Fruit fly (Drosophila melanogaster) whole organism, embryonic: Measurements from ENCODE around the gene QIL1.

Source experiments
- Atf3 ChIP-seq: fragments of 200-800 bp; sonication (Bioruptor generic); optimal IDR thresholded peaks from 3 replicates; lab custom pipeline; 2016; ENCODE audit warnings: missing biosample characterization, missing genetic modification characterization
- C15 ChIP-seq: fragments of 200-800 bp; sonication (Bioruptor generic); IDR thresholded peaks from 3 replicates; pipeline ENCODE4 v1.3.6; 2022; ENCODE audit warnings: missing biosample characterization, missing genetic modification characterization
- CG10274 ChIP-seq: fragments of 200-800 bp; sonication (Bioruptor generic); optimal IDR thresholded peaks from 3 replicates; lab custom pipeline; 2017; ENCODE audit warnings: missing biosample characterization, mild to moderate bottlenecking, missing genetic modification characterization
- CG10565 ChIP-seq: fragments of 200-800 bp; sonication (Bioruptor generic); optimal IDR thresholded peaks from 3 replicates; lab custom pipeline; 2016; ENCODE audit warnings: missing biosample characterization, mild to moderate bottlenecking, missing genetic modification characterization
- CG11247 ChIP-seq: fragments of 200-800 bp; sonication (Bioruptor generic); IDR thresholded peaks from 2 replicates; pipeline ENCODE4 v1.3.6; 2022; ENCODE audit warnings: missing biosample characterization, missing genetic modification characterization
- CG11456 ChIP-seq: fragments of 200-800 bp; sonication (Bioruptor generic); IDR thresholded peaks from 3 replicates; pipeline ENCODE4 v1.3.6; 2022; ENCODE audit warnings: missing biosample characterization, missing genetic modification characterization
- CG11504 ChIP-seq: fragments of 200-800 bp; sonication (Bioruptor generic); optimal IDR thresholded peaks from 3 replicates; lab custom pipeline; 2019; ENCODE audit warnings: missing biosample characterization, mild to moderate bottlenecking, missing genetic modification characterization, moderate library complexity
- CG12071 ChIP-seq: fragments of 200-800 bp; sonication (Bioruptor generic); optimal IDR thresholded peaks from 3 replicates; lab custom pipeline; 2018; ENCODE audit warnings: missing biosample characterization, mild to moderate bottlenecking, missing genetic modification characterization
- CG12219 ChIP-seq: fragments of 200-800 bp; sonication (Bioruptor generic); optimal IDR thresholded peaks from 3 replicates; lab custom pipeline; 2018; ENCODE audit warnings: missing biosample characterization, mild to moderate bottlenecking, missing genetic modification characterization
- CG12942 ChIP-seq: fragments of 200-800 bp; sonication (Bioruptor generic); optimal IDR thresholded peaks from 3 replicates; lab custom pipeline; 2016; ENCODE audit warnings: missing biosample characterization, missing genetic modification characterization
- CG13424 ChIP-seq: fragments of 200-800 bp; sonication (Bioruptor generic); optimal IDR thresholded peaks from 2 replicates; lab custom pipeline; 2019; ENCODE audit warnings: missing biosample characterization, mild to moderate bottlenecking, missing genetic modification characterization, moderate library complexity
- CG15514 ChIP-seq: fragments of 200-800 bp; sonication (Bioruptor generic); optimal IDR thresholded peaks from 3 replicates; lab custom pipeline; 2017; ENCODE audit warnings: missing biosample characterization, missing genetic modification characterization, mild to moderate bottlenecking, moderate library complexity, missing genetic modification reagents
- CG17802 ChIP-seq: fragments of 200-800 bp; sonication (Bioruptor generic); optimal IDR thresholded peaks from 2 replicates; lab custom pipeline; 2018; ENCODE audit warnings: missing biosample characterization, mild to moderate bottlenecking, missing genetic modification characterization, moderate library complexity
- CG1792 ChIP-seq: fragments of 200-800 bp; sonication (Bioruptor generic); optimal IDR thresholded peaks from 2 replicates; lab custom pipeline; 2016; ENCODE audit warnings: missing biosample characterization, missing genetic modification characterization
- CG18011 ChIP-seq: fragments of 200-800 bp; sonication (Bioruptor generic); optimal IDR thresholded peaks from 2 replicates; lab custom pipeline; 2017; ENCODE audit warnings: missing biosample characterization, missing genetic modification characterization, mild to moderate bottlenecking, moderate library complexity, missing genotype
- CG18599 ChIP-seq: fragments of 200-800 bp; sonication (Bioruptor generic); optimal IDR thresholded peaks from 3 replicates; lab custom pipeline; 2017; ENCODE audit warnings: missing biosample characterization, missing genetic modification characterization, mild to moderate bottlenecking, moderate library complexity, missing genetic modification reagents
- CG18764 ChIP-seq: fragments of 200-800 bp; sonication (Bioruptor generic); optimal IDR thresholded peaks from 3 replicates; lab custom pipeline; 2016; ENCODE audit warnings: missing biosample characterization, missing genetic modification characterization
- CG30431 ChIP-seq: fragments of 200-800 bp; sonication (Bioruptor generic); optimal IDR thresholded peaks from 2 replicates; lab custom pipeline; 2017; ENCODE audit warnings: missing biosample characterization, missing genetic modification characterization
- CG33557 ChIP-seq: fragments of 200-800 bp; sonication (Bioruptor generic); optimal IDR thresholded peaks from 2 replicates; lab custom pipeline; 2019; ENCODE audit warnings: missing biosample characterization, mild to moderate bottlenecking, missing genetic modification characterization, moderate library complexity
- CG34422 ChIP-seq: fragments of 200-800 bp; sonication (Bioruptor generic); IDR thresholded peaks from 3 replicates; pipeline ENCODE4 v1.3.6; 2022; ENCODE audit warnings: missing biosample characterization, missing genetic modification characterization
- CG4328 ChIP-seq: fragments of 200-800 bp; sonication (Bioruptor generic); optimal IDR thresholded peaks from 3 replicates; lab custom pipeline; 2017; ENCODE audit warnings: missing biosample characterization, missing genetic modification reagents, missing genetic modification characterization
- CG4854 ChIP-seq: fragments of 200-800 bp; sonication (Bioruptor generic); optimal IDR thresholded peaks from 2 replicates; lab custom pipeline; 2016; ENCODE audit warnings: missing biosample characterization, missing genetic modification characterization, inconsistent platforms
- CG7786 ChIP-seq: fragments of 200-800 bp; sonication (Bioruptor generic); optimal IDR thresholded peaks from 2 replicates; lab custom pipeline; 2016; ENCODE audit warnings: missing biosample characterization, missing genetic modification characterization
- Doc3 ChIP-seq: fragments of 200-800 bp; sonication (Bioruptor generic); IDR thresholded peaks from 3 replicates; pipeline ENCODE4 v1.3.6; 2022; ENCODE audit warnings: missing biosample characterization, missing genetic modification characterization; ENCODE audit not compliant: partially characterized antibody
- Gsc ChIP-seq: fragments of 200-800 bp; sonication (Bioruptor generic); IDR thresholded peaks from 2 replicates; pipeline ENCODE4 v1.3.6; 2022; ENCODE audit warnings: missing biosample characterization, missing genetic modification characterization
- HLHmδ ChIP-seq: fragments of 200-800 bp; sonication (Bioruptor generic); optimal IDR thresholded peaks from 2 replicates; lab custom pipeline; 2018; ENCODE audit warnings: missing biosample characterization, mild to moderate bottlenecking, missing genetic modification characterization, moderate library complexity
- Hmr ChIP-seq: fragments of 200-800 bp; sonication (Bioruptor generic); optimal IDR thresholded peaks from 3 replicates; lab custom pipeline; 2017; ENCODE audit warnings: mild to moderate bottlenecking, missing biosample characterization, missing genetic modification reagents, missing genetic modification characterization
- Hmx ChIP-seq: fragments of 200-800 bp; sonication (Bioruptor generic); optimal IDR thresholded peaks from 2 replicates; lab custom pipeline; 2016; ENCODE audit warnings: missing biosample characterization, missing genetic modification characterization
- Hsf ChIP-seq: fragments of 200-800 bp; sonication (Bioruptor generic); optimal IDR thresholded peaks from 3 replicates; lab custom pipeline; 2016; ENCODE audit warnings: missing biosample characterization, missing genetic modification characterization
- Lpt ChIP-seq: fragments of >200 bp; optimal IDR thresholded peaks from 2 replicates; lab custom pipeline; 2018; ENCODE audit warnings: missing biosample characterization, missing genetic modification characterization
- NC2β ChIP-seq: fragments of 200-800 bp; sonication (Bioruptor generic); optimal IDR thresholded peaks from 2 replicates; lab custom pipeline; 2016; ENCODE audit warnings: missing biosample characterization, missing genetic modification characterization
- Oaz ChIP-seq: fragments of 200-800 bp; sonication (Bioruptor generic); IDR thresholded peaks from 2 replicates; pipeline ENCODE4 v1.3.6; 2022; ENCODE audit warnings: missing biosample characterization, missing genetic modification characterization
- Oli ChIP-seq: fragments of 200-800 bp; sonication (Bioruptor generic); optimal IDR thresholded peaks from 2 replicates; lab custom pipeline; 2018; ENCODE audit warnings: missing biosample characterization, mild to moderate bottlenecking, missing genetic modification characterization, moderate library complexity
- Opbp ChIP-seq: fragments of 200-800 bp; sonication (Bioruptor generic); IDR thresholded peaks from 3 replicates; pipeline ENCODE4 v1.3.6; 2022; ENCODE audit warnings: missing biosample characterization, missing genetic modification characterization; ENCODE audit not compliant: partially characterized antibody
- Sin3A ChIP-seq: fragments of >200 bp; optimal IDR thresholded peaks from 2 replicates; lab custom pipeline; 2018
- TFAM ChIP-seq: fragments of 200-800 bp; sonication (Bioruptor generic); optimal IDR thresholded peaks from 2 replicates; lab custom pipeline; 2017; ENCODE audit warnings: missing biosample characterization, missing genetic modification characterization, inconsistent platforms
- Usf ChIP-seq: fragments of 200-800 bp; sonication (Bioruptor generic); optimal IDR thresholded peaks from 2 replicates; lab custom pipeline; 2017; ENCODE audit warnings: missing genotype, missing biosample characterization, missing genetic modification characterization
- Vsx1 ChIP-seq: fragments of 200-800 bp; sonication (Bioruptor generic); optimal IDR thresholded peaks from 2 replicates; lab custom pipeline; 2017; ENCODE audit warnings: missing biosample characterization, mild to moderate bottlenecking, missing genetic modification characterization, missing genetic modification reagents
- chm ChIP-seq: fragments of 200-800 bp; sonication (Bioruptor generic); IDR thresholded peaks from 2 replicates; pipeline ENCODE4 v1.3.6; 2022; ENCODE audit warnings: missing biosample characterization, missing genetic modification characterization
- ci ChIP-seq: fragments of 200-800 bp; sonication (Bioruptor generic); IDR thresholded peaks from 3 replicates; pipeline ENCODE4 v1.3.6; 2022; ENCODE audit warnings: missing biosample characterization, missing genetic modification characterization
- klu ChIP-seq: fragments of 200-800 bp; sonication (Bioruptor generic); IDR thresholded peaks from 2 replicates; pipeline ENCODE4 v1.3.6; 2022; ENCODE audit warnings: missing biosample characterization, missing genetic modification characterization
- p53 ChIP-seq: fragments of 200-800 bp; sonication (Bioruptor generic); optimal IDR thresholded peaks from 2 replicates; lab custom pipeline; 2016; ENCODE audit warnings: missing biosample characterization, missing genetic modification characterization
- sens ChIP-seq: fragments of 200-800 bp; sonication (Bioruptor generic); peaks from one replicate; lab custom pipeline; 2016; ENCODE audit warnings: missing biosample characterization, missing genetic modification characterization
- sim ChIP-seq: fragments of 200-800 bp; sonication (Bioruptor generic); IDR thresholded peaks from 2 replicates; pipeline ENCODE4 v1.3.6; 2022; ENCODE audit warnings: missing biosample characterization, missing genetic modification characterization
- slou ChIP-seq: fragments of 200-800 bp; sonication (Bioruptor generic); optimal IDR thresholded peaks from 3 replicates; lab custom pipeline; 2016; ENCODE audit warnings: missing biosample characterization, missing genetic modification characterization
- sob ChIP-seq: fragments of 200-800 bp; sonication (Bioruptor generic); IDR thresholded peaks from 2 replicates; pipeline ENCODE4 v1.3.6; 2022; ENCODE audit warnings: missing biosample characterization, missing genetic modification characterization
- stwl ChIP-seq: fragments of 200-800 bp; sonication (Bioruptor generic); optimal IDR thresholded peaks from 3 replicates; lab custom pipeline; 2018; ENCODE audit warnings: missing biosample characterization, mild to moderate bottlenecking, missing genetic modification characterization, moderate library complexity
- tap ChIP-seq: fragments of 200-800 bp; optimal IDR thresholded peaks from 3 replicates; lab custom pipeline; 2019; ENCODE audit warnings: missing biosample characterization, mild to moderate bottlenecking, missing genetic modification characterization, moderate library complexity
- tin ChIP-seq: fragments of 200-800 bp; sonication (Bioruptor generic); optimal IDR thresholded peaks from 3 replicates; lab custom pipeline; 2016; ENCODE audit warnings: missing biosample characterization, missing genetic modification characterization
- tll ChIP-seq, 2 experiments: fragments of 200-800 bp in 1 of 2; fragments of >200 bp in 1 of 2; sonication (Bioruptor generic) in 1 of 2; optimal IDR thresholded peaks; 2 replicates each; lab custom pipeline; 2017 to 2019; ENCODE audit warnings: missing biosample characterization in 2 of 2, missing genetic modification characterization in 2 of 2, mild to moderate bottlenecking in 1 of 2, moderate library complexity in 1 of 2
- z ChIP-seq: fragments of 200-800 bp; sonication (Bioruptor generic); IDR thresholded peaks from 3 replicates; pipeline ENCODE4 v1.3.6; 2022; ENCODE audit warnings: missing biosample characterization, missing genetic modification characterization

The QIL1 gene

DNA sequence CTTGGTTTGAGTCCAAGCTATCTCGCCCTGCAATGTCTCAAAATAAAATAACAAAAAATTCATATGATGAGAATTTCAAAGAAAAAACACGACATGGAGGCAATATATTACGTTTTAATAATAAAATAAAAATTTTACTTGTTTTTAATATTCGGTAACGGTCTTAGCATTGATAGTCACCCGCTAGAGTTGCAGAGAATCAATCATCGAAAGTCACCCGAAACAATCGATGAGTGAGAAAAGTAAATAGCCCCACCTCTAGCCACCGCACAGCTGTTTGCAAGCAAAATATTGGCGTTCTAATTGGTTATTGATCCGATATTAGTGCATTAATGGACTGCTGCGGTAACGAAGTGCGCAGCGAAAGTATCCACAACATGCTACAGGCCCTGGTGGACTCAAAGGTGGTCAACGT is 10.2 kb downstream of the QIL1 start, which contains the start of gene CG34250 (continued):
- TF ChIP-seq CG12219 (GFP tag; lab: Kevin White, UChicago) = no peak
- peak; percentile 48; the same call in 1 of the 3 replicates for TF ChIP-seq CG34422
- no peak for TF ChIP-seq CG17802 (tag; lab: Kevin White, UChicago)
- no peak for TF ChIP-seq HLHmδ (GFP tag; lab: Kevin White, UChicago)
- TF ChIP-seq Hmx = no peak
- no peak for TF ChIP-seq C15 (GFP tag; lab: Robert Waterston, UW)
- TF ChIP-seq CG18011 (GFP tag; lab: Kevin White, UChicago) = peak; percentile 4
- TF ChIP-seq CG30431 (GFP tag; lab: Kevin White, UChicago) = no peak
- peak; percentile 83 for TF ChIP-seq stwl
- no peak for TF ChIP-seq Usf
- peak in 1 of 2 experiments; percentile 48 for TF ChIP-seq tll (GFP tag; optimal IDR thresholded peaks at IDR 0.05; lab: Kevin White, UChicago)
- TF ChIP-seq Doc3 = peak; percentile 76; the same call in 2 of the 3 replicates
- TF ChIP-seq slou (GFP tag; lab: Kevin White, UChicago) = peak; percentile 10
- TF ChIP-seq sob (GFP tag; lab: Robert Waterston, UW) = peak; percentile 62; the same call in 1 of the 2 replicates
- no peak for TF ChIP-seq Lpt
- TF ChIP-seq Sin3A = peak; percentile 75
- peak; percentile 75; the same call in 2 of the 3 replicates for TF ChIP-seq Opbp (GFP tag; lab: Robert Waterston, UW)
- no peak for TF ChIP-seq CG11456
- TF ChIP-seq CG1792 = no peak
- no peak for TF ChIP-seq z (GFP tag; lab: Robert Waterston, UW)
- TF ChIP-seq CG15514 (GFP tag; lab: Kevin White, UChicago) = peak; percentile 77
- TF ChIP-seq Hsf (GFP tag; lab: Kevin White, UChicago) = peak; percentile 44
- peak; percentile 53 for TF ChIP-seq CG11504 (tag; lab: Kevin White, UChicago)
- TF ChIP-seq CG18764 (GFP tag; lab: Kevin White, UChicago) = peak; percentile 45
- TF ChIP-seq Gsc (GFP tag; lab: Robert Waterston, UW) = no peak
- no peak for TF ChIP-seq sim (GFP tag; lab: Robert Waterston, UW)
- TF ChIP-seq CG18599 (GFP tag; lab: Kevin White, UChicago) = peak; percentile 26
- TF ChIP-seq CG7786 (GFP tag; lab: Kevin White, UChicago) = peak; percentile 25
- TF ChIP-seq Vsx1 (GFP tag; lab: Kevin White, UChicago) = peak; percentile 17
- TF ChIP-seq CG13424 (tag; lab: Kevin White, UChicago) = peak; percentile 36
- TF ChIP-seq tin (GFP tag; lab: Kevin White, UChicago) = peak; percentile 16
- no peak for TF ChIP-seq Oli (tag; lab: Kevin White, UChicago)
- TF ChIP-seq tap (tag; lab: Kevin White, UChicago) = no peak
- TF ChIP-seq CG10274 = peak; percentile 0
- peak; percentile 37 for TF ChIP-seq CG4854 (GFP tag; lab: Kevin White, UChicago)
- peak; percentile 78 for TF ChIP-seq sens
- TF ChIP-seq Oaz (GFP tag; lab: Robert Waterston, UW) = no peak
- peak; percentile 55 for TF ChIP-seq Hmr
- no peak for TF ChIP-seq TFAM (GFP tag; lab: Kevin White, UChicago)
- TF ChIP-seq p53 (GFP tag; lab: Kevin White, UChicago) = no peak
- TF ChIP-seq Atf3 = no peak
- no peak for TF ChIP-seq CG12071 (GFP tag; lab: Kevin White, UChicago)
- TF ChIP-seq klu (GFP tag; lab: Robert Waterston, UW) = no peak
- no peak for TF ChIP-seq NC2β (GFP tag; lab: Kevin White, UChicago)
- no peak for TF ChIP-seq CG11247
- no peak for TF ChIP-seq CG10565
- peak; percentile 46 for TF ChIP-seq CG12942
- peak; percentile 3 for TF ChIP-seq CG4328 (GFP tag; lab: Kevin White, UChicago)
- TF ChIP-seq chm = no peak
- TF ChIP-seq ci = no peak
- TF ChIP-seq CG33557 (GFP tag; lab: Kevin White, UChicago) = no peak
